Fruit fly (Drosophila melanogaster) whole organism, larva: ENCODE results near the gene CheB38c.
A peak's percentile ranks its signal among the peaks of the same experiment; 100 is the strongest.

Source experiments
- noc ChIP-seq: fragments of 200-800 bp; sonication (Bioruptor generic); optimal IDR thresholded peaks from 3 replicates; lab custom pipeline; 2019; ENCODE audit warnings: missing biosample characterization, mild to moderate bottlenecking, missing genetic modification characterization, moderate library complexity

Gene CheB38c

dm6 chr2L:20775941-20776340 lies 44.7 kb downstream of the CheB38c start:
- peak; percentile 53 for TF ChIP-seq noc (tag; lab: Kevin White, UChicago)

DNA sequence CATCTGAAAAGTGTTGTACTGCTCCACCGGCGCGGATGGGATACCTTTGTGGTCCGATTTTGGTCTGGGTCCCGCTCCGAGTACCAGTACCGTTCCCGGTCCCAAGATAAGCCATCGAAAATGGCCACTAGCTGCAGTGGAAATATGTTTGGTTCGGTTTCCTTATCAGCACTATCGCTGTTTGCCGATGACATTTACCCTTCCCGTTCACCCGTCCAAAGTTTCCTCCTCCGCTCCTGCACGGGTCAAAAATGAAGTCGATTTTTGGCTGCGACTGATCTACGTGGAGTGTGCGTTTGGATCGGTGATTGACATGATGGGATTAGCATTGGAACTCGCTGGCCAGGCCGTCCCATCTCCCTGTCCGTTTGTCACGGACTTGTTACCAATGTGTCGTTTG lies 46.2 kb downstream of the CheB38c start:
- TF ChIP-seq noc (tag; lab: Kevin White, UChicago), result no peak

DNA sequence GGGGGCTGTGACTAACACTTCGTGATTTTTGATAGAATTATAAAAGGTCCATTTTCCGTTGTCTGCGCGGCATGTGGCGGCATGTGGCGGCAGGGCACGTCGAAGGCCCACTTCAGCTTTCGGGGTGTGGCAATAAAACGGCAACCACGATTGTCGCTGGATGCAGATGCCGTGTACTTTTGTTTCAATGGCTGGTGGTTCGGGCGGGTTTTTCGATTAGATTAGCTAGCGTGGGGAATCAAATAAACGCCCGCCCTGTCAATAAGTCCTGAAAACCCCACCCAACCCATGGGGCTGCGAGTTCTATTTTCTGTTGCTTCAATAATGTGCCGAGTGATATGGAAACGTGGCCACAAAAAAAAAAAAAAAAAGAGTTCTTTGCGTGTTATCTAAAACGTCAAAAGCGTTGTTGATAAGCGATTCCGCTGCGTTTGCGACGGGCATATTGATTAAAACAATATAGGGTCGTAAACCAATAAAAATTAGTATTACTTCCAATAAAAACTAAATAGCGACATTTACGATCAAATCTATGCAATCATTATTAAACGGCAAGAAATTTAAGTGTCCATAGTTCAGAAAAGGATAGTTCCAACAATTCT lies 47.1 kb downstream of the CheB38c start:
- TF ChIP-seq noc (tag; lab: Kevin White, UChicago), result peak; percentile 16

dm6 chr2L:20770242-20770769 lies 50.4 kb downstream of the CheB38c start, which contains the start of gene cad:
Gene cad, plus strand, starts transcription at chr2L:20770731.
- TF ChIP-seq noc (tag; lab: Kevin White, UChicago), result peak; percentile 51
